Worm (Caenorhabditis elegans) whole organism, L3 larva: ENCODE measurements around the gene srx-118.

Source experiments
- ceh-82 ChIP-seq: fragments of 150-350 bp; optimal IDR thresholded peaks from 2 replicates; lab custom pipeline; 2014; ENCODE audit warnings: missing biosample characterization, missing genetic modification characterization
- mdl-1 ChIP-seq: fragments of 150-350 bp; optimal IDR thresholded peaks from 2 replicates; lab custom pipeline; 2014; ENCODE audit warnings: missing biosample characterization, missing genetic modification characterization
- pha-4 ChIP-seq: fragments of 150-350 bp; optimal IDR thresholded peaks from 2 replicates; lab custom pipeline; 2014; ENCODE audit warnings: missing biosample characterization, missing genetic modification reagents, missing genetic modification characterization

- no peak for TF ChIP-seq ceh-82
- TF ChIP-seq mdl-1 (tag; lab: Kevin White, UChicago), result no peak
- no peak for TF ChIP-seq pha-4 (tag; lab: Kevin White, UChicago)
Observed at ce11 chrII:12546413-12546812, 20.8 kb downstream of the srx-118 start, which contains the start of the genes F49C5.5 and F49C5.10.
